Worm (Caenorhabditis elegans) whole organism, late embryonic: ENCODE results near the gene F52E1.9.

Experiments
- C38D4.7 ChIP-seq: fragments of 200-800 bp; sonication (Bioruptor generic); optimal IDR thresholded peaks from 2 replicates; lab custom pipeline; 2018; ENCODE audit warnings: mild to moderate bottlenecking, missing genetic modification characterization, moderate library complexity, missing compliant biosample characterization
- ahr-1 ChIP-seq: sonication (generic microtip); optimal IDR thresholded peaks from 2 replicates; lab custom pipeline; 2016; ENCODE audit warnings: missing genetic modification characterization, missing compliant biosample characterization
- ceh-18 ChIP-seq: sonication (generic microtip); optimal IDR thresholded peaks from 2 replicates; lab custom pipeline; 2016; ENCODE audit warnings: missing genetic modification characterization, missing compliant biosample characterization
- ceh-19 ChIP-seq: fragments of 200-800 bp; sonication (Bioruptor generic); optimal IDR thresholded peaks from 2 replicates; lab custom pipeline; 2018; ENCODE audit warnings: mild to moderate bottlenecking, missing genetic modification characterization, missing compliant biosample characterization
- ceh-2 ChIP-seq: sonication (generic microtip); optimal IDR thresholded peaks from 2 replicates; lab custom pipeline; 2016; ENCODE audit warnings: missing genotype, missing genetic modification characterization, missing compliant biosample characterization
- ceh-22 ChIP-seq: sonication (generic microtip); optimal IDR thresholded peaks from 2 replicates; lab custom pipeline; 2017; ENCODE audit warnings: missing biosample characterization, missing genetic modification characterization
- ceh-24 ChIP-seq: sonication (generic microtip); optimal IDR thresholded peaks from 2 replicates; lab custom pipeline; 2016; ENCODE audit warnings: mild to moderate bottlenecking, missing genetic modification characterization, missing compliant biosample characterization
- ceh-45 ChIP-seq: fragments of 200-800 bp; sonication (Bioruptor generic); IDR thresholded peaks from 2 replicates; pipeline ENCODE4 v1.3.6; 2022; ENCODE audit warnings: missing genetic modification reagents, missing genetic modification characterization, missing compliant biosample characterization
- dve-1 ChIP-seq: sonication (generic microtip); optimal IDR thresholded peaks from 2 replicates; lab custom pipeline; 2017; ENCODE audit warnings: antibody characterized with exemption, mild to moderate bottlenecking, missing genetic modification characterization, missing compliant biosample characterization
- elt-2 ChIP-seq: sonication (generic microtip); optimal IDR thresholded peaks from 2 replicates; lab custom pipeline; 2016; ENCODE audit warnings: missing genetic modification reagents, missing genetic modification characterization, missing compliant biosample characterization
- elt-4 ChIP-seq: sonication (generic microtip); optimal IDR thresholded peaks from 2 replicates; lab custom pipeline; 2016; ENCODE audit warnings: missing genetic modification characterization, missing compliant biosample characterization
- ets-4 ChIP-seq: sonication (generic microtip); optimal IDR thresholded peaks from 2 replicates; lab custom pipeline; 2016; ENCODE audit warnings: missing genetic modification characterization, missing compliant biosample characterization
- fax-1 ChIP-seq: sonication (generic microtip); optimal IDR thresholded peaks from 2 replicates; lab custom pipeline; 2016; ENCODE audit warnings: missing genotype, missing genetic modification characterization, missing compliant biosample characterization
- fkh-6 ChIP-seq: sonication (generic microtip); optimal IDR thresholded peaks from 2 replicates; lab custom pipeline; 2016; ENCODE audit warnings: missing genetic modification characterization, missing compliant biosample characterization
- gmeb-2 ChIP-seq: sonication (generic microtip); optimal IDR thresholded peaks from 2 replicates; lab custom pipeline; 2016; ENCODE audit warnings: missing genetic modification characterization, inconsistent platforms, missing compliant biosample characterization
- hlh-15 ChIP-seq: sonication (generic microtip); optimal IDR thresholded peaks from 2 replicates; lab custom pipeline; 2016; ENCODE audit warnings: missing genetic modification characterization, missing compliant biosample characterization
- hlh-8 ChIP-seq: sonication (generic microtip); optimal IDR thresholded peaks from 2 replicates; lab custom pipeline; 2016; ENCODE audit warnings: missing genotype, missing genetic modification characterization, missing compliant biosample characterization
- lim-6 ChIP-seq: sonication (generic microtip); optimal IDR thresholded peaks from 2 replicates; lab custom pipeline; 2016; ENCODE audit warnings: missing genetic modification characterization, missing compliant biosample characterization
- madf-2 ChIP-seq: sonication (generic microtip); optimal IDR thresholded peaks from 2 replicates; lab custom pipeline; 2017; ENCODE audit warnings: missing genetic modification characterization, missing compliant biosample characterization
- mec-3 ChIP-seq: sonication (generic microtip); optimal IDR thresholded peaks from 2 replicates; lab custom pipeline; 2016; ENCODE audit warnings: borderline replicate concordance, missing genetic modification characterization, missing compliant biosample characterization
- nfya-1 ChIP-seq: sonication (generic microtip); optimal IDR thresholded peaks from 2 replicates; lab custom pipeline; 2017; ENCODE audit warnings: missing genetic modification characterization, mild to moderate bottlenecking, missing compliant biosample characterization, antibody characterized with exemption, moderate library complexity
- npax-4 ChIP-seq: sonication (generic microtip); optimal IDR thresholded peaks from 2 replicates; lab custom pipeline; 2016; ENCODE audit warnings: missing genetic modification characterization, missing compliant biosample characterization
- pag-3 ChIP-seq: sonication (generic microtip); optimal IDR thresholded peaks from 2 replicates; lab custom pipeline; 2016; ENCODE audit warnings: missing compliant biosample characterization, missing genetic modification characterization, borderline replicate concordance
- pat-9 ChIP-seq: fragments of 200-800 bp; sonication (Bioruptor generic); optimal IDR thresholded peaks from 2 replicates; lab custom pipeline; 2018; ENCODE audit warnings: mild to moderate bottlenecking, missing genetic modification characterization, moderate library complexity, missing compliant biosample characterization
- pha-2 ChIP-seq: sonication (generic microtip); optimal IDR thresholded peaks from 2 replicates; lab custom pipeline; 2017; ENCODE audit warnings: mild to moderate bottlenecking, missing genetic modification characterization, missing compliant biosample characterization
- pha-4 ChIP-seq: fragments of 150-350 bp; optimal IDR thresholded peaks from 2 replicates; lab custom pipeline; 2018; ENCODE audit warnings: missing biosample characterization, missing genetic modification reagents, missing genetic modification characterization
- pros-1 ChIP-seq: fragments of 150-350 bp; optimal IDR thresholded peaks from 2 replicates; lab custom pipeline; 2014; ENCODE audit warnings: missing biosample characterization, missing genetic modification reagents, missing genetic modification characterization
- rnt-1 ChIP-seq: sonication (generic microtip); optimal IDR thresholded peaks from 2 replicates; lab custom pipeline; 2016; ENCODE audit warnings: missing genetic modification characterization, missing compliant biosample characterization
- sdc-2 ChIP-seq: sonication (generic microtip); optimal IDR thresholded peaks from 2 replicates; lab custom pipeline; 2016; ENCODE audit warnings: missing genotype, missing genetic modification characterization, missing compliant biosample characterization
- sox-4 ChIP-seq: sonication (generic microtip); optimal IDR thresholded peaks from 2 replicates; lab custom pipeline; 2017; ENCODE audit warnings: mild to moderate bottlenecking, missing genetic modification characterization, inconsistent platforms, missing compliant biosample characterization
- tbx-7 ChIP-seq: sonication (generic microtip); optimal IDR thresholded peaks from 2 replicates; lab custom pipeline; 2016; ENCODE audit warnings: missing genotype, missing genetic modification characterization, missing compliant biosample characterization
- ttx-3 ChIP-seq: sonication (generic microtip); optimal IDR thresholded peaks from 2 replicates; lab custom pipeline; 2016; ENCODE audit warnings: missing genetic modification reagents, missing genetic modification characterization, missing compliant biosample characterization
- unc-3 ChIP-seq, 2 experiments: fragments of 200-800 bp in 1 of 2; sonication (Bioruptor generic) in 1 of 2; sonication (generic microtip) in 1 of 2; conservative IDR thresholded peaks in 1 of 2; optimal IDR thresholded peaks in 1 of 2; 2 replicates each; pipeline versions ENCODE4 v1.3.6 to Lab custom; 2016 to 2022; ENCODE audit warnings: missing compliant biosample characterization in 2 of 2, missing genetic modification characterization in 2 of 2, missing genetic modification reagents in 1 of 2
- zip-5 ChIP-seq: sonication (generic microtip); optimal IDR thresholded peaks from 2 replicates; lab custom pipeline; 2016; ENCODE audit warnings: missing genetic modification characterization, missing compliant biosample characterization

Gene F52E1.9

ce11 chrV:8380076-8380475 lies 22.4 kb downstream of the F52E1.9 start:
- no peak for TF ChIP-seq ceh-24 (tag; lab: Kevin White, UChicago)
- TF ChIP-seq, all 69 proteins: peak for 0

- no peak for TF ChIP-seq lim-6 (tag; lab: Kevin White, UChicago)
- TF ChIP-seq ahr-1: no peak
- TF ChIP-seq hlh-15: no peak
- TF ChIP-seq pros-1 (tag; lab: Kevin White, UChicago): no peak
- TF ChIP-seq nfya-1 (tag; lab: Kevin White, UChicago): no peak
- no peak for TF ChIP-seq ets-4 (tag; lab: Kevin White, UChicago)
- TF ChIP-seq, all 69 proteins: peak for 0
These were observed 23.3 kb downstream of the F52E1.9 start, which contains the start of gene F52E1.5 for ce11 chrV:8379206-8379605. Gene F52E1.5, plus strand, starts transcription at chrV:8379506.

- TF ChIP-seq dve-1 (tag; lab: Kevin White, UChicago) (no peak), hlh-8 (no peak), sdc-2 (tag; lab: Kevin White, UChicago) (no peak), sox-4 (no peak), pag-3 (tag; lab: Kevin White, UChicago) (no peak)
These were observed 26.6 kb downstream of the F52E1.9 start, which contains the start of gene F38E1.3 for ce11 chrV:8375849-8376248. Gene F38E1.3, plus strand, starts transcription at chrV:8376149.

DNA sequence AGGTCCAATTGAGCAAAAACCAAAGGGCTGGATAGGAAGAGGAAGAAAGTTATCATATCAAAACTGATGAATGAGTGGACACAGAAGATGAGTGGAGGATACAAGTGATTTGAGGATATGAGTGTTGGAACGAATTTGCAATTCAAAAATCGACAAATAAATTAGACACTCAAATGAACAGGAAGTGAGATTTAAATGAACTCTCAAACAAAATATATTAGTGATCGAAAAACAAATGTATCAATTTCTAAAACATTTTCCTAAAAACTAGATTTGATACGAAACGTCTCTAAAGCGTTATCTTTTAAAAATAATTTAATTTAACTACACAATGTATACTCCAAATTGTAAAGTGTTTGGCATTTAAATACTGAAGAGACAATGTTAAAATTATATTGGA lies 27.1 kb downstream of the F52E1.9 start, which contains the start of gene F38E1.10:
TSS of gene F38E1.10 (minus strand) at position 101 of the 400 bp plus-strand sequence.
- TF ChIP-seq rnt-1 (tag; lab: Kevin White, UChicago) (no peak), ceh-19 (GFP tag; lab: Kevin White, UChicago) (no peak), elt-4 (tag; lab: Kevin White, UChicago) (no peak), elt-2 (no peak), pat-9 (tag; lab: Kevin White, UChicago) (no peak), ceh-18 (tag; lab: Kevin White, UChicago) (no peak), C38D4.7 (no peak), ttx-3 (tag; lab: Kevin White, UChicago) (no peak), ceh-45 (no peak), ceh-24 (tag; lab: Kevin White, UChicago) (no peak), dve-1 (tag; lab: Kevin White, UChicago) (no peak), madf-2 (tag; lab: Kevin White, UChicago) (no peak), gmeb-2 (tag; lab: Kevin White, UChicago) (no peak), ceh-22 (tag; lab: Kevin White, UChicago) (no peak)

DNA sequence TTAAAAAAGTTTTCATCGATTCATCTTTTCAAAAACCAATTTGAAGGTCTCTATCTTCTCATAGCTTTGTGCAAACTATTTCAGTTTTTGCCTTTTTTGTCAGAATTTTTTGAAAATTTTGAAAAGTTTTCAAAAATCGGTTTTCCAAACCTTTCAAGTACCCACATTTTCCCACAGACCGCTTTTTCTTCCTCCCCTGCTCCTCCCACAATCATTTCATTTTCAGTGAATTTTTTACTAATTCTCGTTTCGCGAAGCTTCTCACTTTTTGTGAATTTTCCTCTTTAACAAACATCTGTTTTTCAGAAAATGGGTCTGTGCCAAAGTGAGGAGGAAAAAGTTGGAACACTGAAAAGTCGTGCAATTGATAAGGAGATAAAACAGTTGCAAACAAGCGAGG lies 31.8 kb downstream of the F52E1.9 start, which contains the start of gene gpa-2:
TSS of gene gpa-2 (plus strand) at position 301 of the 400 bp plus-strand sequence.
- TF ChIP-seq pha-2 (tag; lab: Kevin White, UChicago): no peak
- no peak for TF ChIP-seq zip-5

- TF ChIP-seq unc-3 (GFP tag; conservative IDR thresholded peaks at IDR 0.05; lab: Robert Waterston, UW) (no peak), unc-3 (tag; optimal IDR thresholded peaks at IDR 0.05; lab: Kevin White, UChicago) (no peak), ceh-2 (tag; lab: Kevin White, UChicago) (no peak), fax-1 (tag; lab: Kevin White, UChicago) (no peak), mec-3 (no peak), ceh-24 (tag; lab: Kevin White, UChicago) (no peak), ets-4 (tag; lab: Kevin White, UChicago) (no peak), nfya-1 (tag; lab: Kevin White, UChicago) (no peak), tbx-7 (no peak), ttx-3 (tag; lab: Kevin White, UChicago) (no peak), fkh-6 (tag; lab: Kevin White, UChicago) (no peak), madf-2 (tag; lab: Kevin White, UChicago) (no peak), pha-4 (tag; lab: Kevin White, UChicago) (no peak), dve-1 (tag; lab: Kevin White, UChicago) (no peak), npax-4 (tag; lab: Kevin White, UChicago) (no peak)
These were observed 42.7 kb downstream of the F52E1.9 start, which contains the start of gene F38E1.6 for ce11 chrV:8359792-8360191. Gene F38E1.6, plus strand, starts transcription at chrV:8360092.
